Worm (Caenorhabditis elegans) whole organism, late embryonic: ENCODE results near the gene T09F5.20.

Experiments
- ahr-1 ChIP-seq: sonication (generic microtip); optimal IDR thresholded peaks from 2 replicates; lab custom pipeline; 2016; ENCODE audit warnings: missing genetic modification characterization, missing compliant biosample characterization
- ama-1 ChIP-seq: fragments of 150-350 bp; optimal IDR thresholded peaks from 2 replicates; lab custom pipeline; 2014
- che-1 ChIP-seq: sonication (generic microtip); optimal IDR thresholded peaks from 2 replicates; lab custom pipeline; 2016; ENCODE audit warnings: mild to moderate bottlenecking, missing genetic modification characterization, missing compliant biosample characterization
- eyg-1 ChIP-seq: sonication (generic microtip); optimal IDR thresholded peaks from 2 replicates; lab custom pipeline; 2016; ENCODE audit warnings: missing genotype, missing genetic modification characterization, missing compliant biosample characterization
- fkh-10 ChIP-seq: fragments of 150-350 bp; optimal IDR thresholded peaks from 2 replicates; lab custom pipeline; 2014; ENCODE audit warnings: missing biosample characterization, missing genetic modification reagents, missing genetic modification characterization
- gmeb-2 ChIP-seq: sonication (generic microtip); optimal IDR thresholded peaks from 2 replicates; lab custom pipeline; 2016; ENCODE audit warnings: missing genetic modification characterization, inconsistent platforms, missing compliant biosample characterization
- pha-4 ChIP-seq: fragments of 150-350 bp; optimal IDR thresholded peaks from 2 replicates; lab custom pipeline; 2018; ENCODE audit warnings: missing biosample characterization, missing genetic modification reagents, missing genetic modification characterization
- ref-2 ChIP-seq: sonication (generic microtip); optimal IDR thresholded peaks from 2 replicates; lab custom pipeline; 2016; ENCODE audit warnings: missing genetic modification characterization, missing compliant biosample characterization
- tbx-2 ChIP-seq: sonication (generic microtip); optimal IDR thresholded peaks from 2 replicates; lab custom pipeline; 2016; ENCODE audit warnings: missing genetic modification characterization, missing compliant biosample characterization
- unc-3 ChIP-seq, 2 experiments: fragments of 200-800 bp in 1 of 2; sonication (Bioruptor generic) in 1 of 2; sonication (generic microtip) in 1 of 2; conservative IDR thresholded peaks in 1 of 2; optimal IDR thresholded peaks in 1 of 2; 2 replicates each; pipeline versions ENCODE4 v1.3.6 to Lab custom; 2016 to 2022; ENCODE audit warnings: missing compliant biosample characterization in 2 of 2, missing genetic modification characterization in 2 of 2, missing genetic modification reagents in 1 of 2

DNA sequence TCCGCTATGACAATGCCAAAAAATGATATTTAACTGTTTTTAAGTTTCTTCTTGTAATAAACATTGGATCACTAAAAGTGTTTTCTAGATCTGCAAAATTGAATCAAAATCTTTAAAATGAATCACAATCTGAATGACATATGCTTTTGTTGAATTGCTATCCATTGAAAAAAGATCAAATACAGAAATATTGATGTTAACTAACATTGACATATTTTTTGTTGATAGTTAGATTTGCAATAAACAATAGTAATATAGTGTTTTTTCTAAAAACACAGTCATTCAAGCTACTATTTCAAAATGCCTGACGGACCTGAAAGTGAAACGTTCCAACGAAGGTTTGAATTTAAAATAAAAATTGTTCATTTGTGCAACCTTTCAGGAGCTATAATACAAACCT, 3.0 kb upstream of the T09F5.20 start, which contains the start of gene T09F5.2:
- no peak for TF ChIP-seq fkh-10
- no peak for TF ChIP-seq tbx-2 (tag; lab: Kevin White, UChicago)
- TF ChIP-seq ama-1 (lab: Kevin White, UChicago): no peak
- no peak for TF ChIP-seq eyg-1
- no peak for TF ChIP-seq ref-2
- no peak for TF ChIP-seq che-1 (tag; lab: Kevin White, UChicago)
- no peak for TF ChIP-seq ahr-1 (tag; lab: Kevin White, UChicago)
- no peak for TF ChIP-seq unc-3 (GFP tag; conservative IDR thresholded peaks at IDR 0.05; lab: Robert Waterston, UW)
- TF ChIP-seq unc-3 (tag; optimal IDR thresholded peaks at IDR 0.05; lab: Kevin White, UChicago): no peak
- no peak for TF ChIP-seq pha-4 (tag; lab: Kevin White, UChicago)
- no peak for TF ChIP-seq gmeb-2 (tag; lab: Kevin White, UChicago)
